Worm (Caenorhabditis elegans): ENCODE results near the gene F20D6.8.

DNA sequence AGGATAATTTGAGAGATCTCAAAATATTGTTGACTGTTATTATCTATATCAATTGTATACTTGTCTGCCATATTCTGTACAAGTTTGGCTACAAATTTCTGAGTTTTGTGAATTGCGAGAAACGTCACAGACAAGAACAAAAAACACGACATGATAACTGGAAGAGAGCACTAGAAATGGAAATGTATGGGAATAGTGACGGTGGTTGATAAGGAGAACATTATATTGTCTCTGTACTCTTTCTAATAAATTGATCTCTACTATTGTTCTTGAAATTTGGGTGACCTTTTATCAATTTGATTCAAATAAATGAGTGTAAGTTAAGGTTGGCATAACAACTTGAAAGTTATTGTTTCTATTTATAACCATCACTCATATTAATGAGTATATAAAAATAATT, 44.7 kb upstream of the F20D6.8 start:
- peak; percentile 87 for TF ChIP-seq elt-2 (tag; optimal IDR thresholded peaks at IDR 0.05)
- no peak for TF ChIP-seq ceh-28 (tag; optimal IDR thresholded peaks at IDR 0.05)
- no peak for TF ChIP-seq elt-3 (tag; optimal IDR thresholded peaks at IDR 0.05)
- TF ChIP-seq nhr-11 (tag; optimal IDR thresholded peaks at IDR 0.05): no peak
- no peak for TF ChIP-seq nhr-28 (tag; optimal IDR thresholded peaks at IDR 0.05)
- TF ChIP-seq ceh-16 (tag; optimal IDR thresholded peaks at IDR 0.05): no peak
- TF ChIP-seq ztf-11 (tag; optimal IDR thresholded peaks at IDR 0.05): no peak
